Fruit fly (Drosophila melanogaster) whole organism, wandering third instar larva: ENCODE measurements around the gene Rack1.

ENCODE experiments used
- CG32264 ChIP-seq: fragments of 200-800 bp; sonication (Bioruptor generic); optimal IDR thresholded peaks from 2 replicates; lab custom pipeline; 2016; ENCODE audit warnings: missing biosample characterization, missing genetic modification characterization
- Hr78 ChIP-seq: fragments of >200 bp; optimal IDR thresholded peaks from 2 replicates; lab custom pipeline; 2017; ENCODE audit warnings: missing biosample characterization, missing genetic modification characterization
- Myc ChIP-seq: fragments of >200 bp; optimal IDR thresholded peaks from 2 replicates; lab custom pipeline; 2017
- N ChIP-seq: fragments of >200 bp; optimal IDR thresholded peaks from 2 replicates; lab custom pipeline; 2018; ENCODE audit warnings: missing biosample characterization, missing external identifiers, missing genetic modification characterization
- Rel ChIP-seq, 2 experiments: fragments of 200-800 bp; sonication (Bioruptor generic) in 1 of 2; optimal IDR thresholded peaks; 2 replicates in 1 of 2; 3 replicates in 1 of 2; lab custom pipeline; 2016 to 2019; ENCODE audit warnings: mild to moderate bottlenecking in 2 of 2, missing biosample characterization in 2 of 2, missing genetic modification characterization in 2 of 2, moderate library complexity in 1 of 2
- brk ChIP-seq: fragments of 200-800 bp; sonication (Bioruptor generic); optimal IDR thresholded peaks from 2 replicates; lab custom pipeline; 2016; ENCODE audit warnings: missing biosample characterization, mild to moderate bottlenecking, missing genetic modification characterization
- h ChIP-seq: fragments of 200-800 bp; sonication (Bioruptor generic); optimal IDR thresholded peaks from 3 replicates; lab custom pipeline; 2016; ENCODE audit warnings: missing biosample characterization, mild to moderate bottlenecking, missing genetic modification characterization
- pan ChIP-seq: fragments of >200 bp; optimal IDR thresholded peaks from 2 replicates; lab custom pipeline; 2017
- rgr ChIP-seq: fragments of 200-800 bp; sonication (Bioruptor generic); optimal IDR thresholded peaks from 3 replicates; lab custom pipeline; 2016; ENCODE audit warnings: missing biosample characterization, mild to moderate bottlenecking, missing genetic modification characterization
- sage ChIP-seq: fragments of 200-800 bp; sonication (Bioruptor generic); optimal IDR thresholded peaks from 2 replicates; lab custom pipeline; 2016; ENCODE audit warnings: missing biosample characterization, mild to moderate bottlenecking, missing genetic modification characterization
- sv ChIP-seq: fragments of 200-800 bp; sonication (Bioruptor generic); optimal IDR thresholded peaks from 3 replicates; lab custom pipeline; 2016; ENCODE audit warnings: missing biosample characterization, missing genetic modification characterization
- usp ChIP-seq: fragments of >200 bp; optimal IDR thresholded peaks from 2 replicates; lab custom pipeline; 2017; ENCODE audit warnings: missing biosample characterization, missing genetic modification characterization

The Rack1 gene

dm6 chr2L:7779785-7780184 is 47.3 kb downstream of the Rack1 start, which contains the start of gene Uro:
Gene Uro, plus strand, starts transcription at chr2L:7780085.
- TF ChIP-seq Myc (lab: Kevin White, UChicago), result no peak
- TF ChIP-seq sv (GFP tag; lab: Kevin White, UChicago), result no peak
- TF ChIP-seq Hr78 (GFP tag; lab: Kevin White, UChicago), result no peak
- no peak for TF ChIP-seq CG32264 (GFP tag; lab: Kevin White, UChicago)
- TF ChIP-seq usp, result no peak
- TF ChIP-seq Rel (GFP tag; optimal IDR thresholded peaks at IDR 0.05; lab: Kevin White, UChicago), result no peak
- TF ChIP-seq Rel (tag; optimal IDR thresholded peaks at IDR 0.05; lab: Kevin White, UChicago), result no peak
- no peak for TF ChIP-seq sage
- TF ChIP-seq N, result no peak

- TF ChIP-seq pan (lab: Kevin White, UChicago) (no peak), rgr (GFP tag; lab: Kevin White, UChicago) (no peak), brk (GFP tag; lab: Kevin White, UChicago) (no peak), h (no peak)
These were observed 49.0 kb downstream of the Rack1 start, which contains the start of gene CG7179 for dm6 chr2L:7777979-7778692. Gene CG7179, minus strand, starts transcription at chr2L:7778029.
